Worm (Caenorhabditis elegans) whole organism, L1 larva: ENCODE results near the gene faah-4.

Experiments
- ceh-88 ChIP-seq: fragments of 200-800 bp; sonication (Bioruptor generic); IDR thresholded peaks from 2 replicates; pipeline ENCODE4 v1.3.6; 2022; ENCODE audit warnings: missing genetic modification characterization, missing compliant biosample characterization
- fkh-10 ChIP-seq: sonication (generic microtip); optimal IDR thresholded peaks from 2 replicates; lab custom pipeline; 2017; ENCODE audit warnings: missing biosample characterization, missing genetic modification reagents, missing genetic modification characterization
- nhr-11 ChIP-seq: fragments of 150-350 bp; optimal IDR thresholded peaks from 2 replicates; lab custom pipeline; 2014; ENCODE audit warnings: missing biosample characterization, missing genetic modification characterization
- nhr-12 ChIP-seq: sonication (generic microtip); optimal IDR thresholded peaks from 2 replicates; lab custom pipeline; 2017; ENCODE audit warnings: missing biosample characterization, missing genetic modification characterization
- skn-1 ChIP-seq: fragments of 150-350 bp; optimal IDR thresholded peaks from 2 replicates; lab custom pipeline; 2014; ENCODE audit warnings: missing biosample characterization, missing genetic modification characterization
- tbx-2 ChIP-seq: sonication (generic microtip); optimal IDR thresholded peaks from 2 replicates; lab custom pipeline; 2016; ENCODE audit warnings: missing genetic modification characterization, missing compliant biosample characterization
- unc-130 ChIP-seq: fragments of 150-350 bp; optimal IDR thresholded peaks from 2 replicates; lab custom pipeline; 2017; ENCODE audit warnings: missing biosample characterization, missing genetic modification characterization, inconsistent platforms

ce11 chrIII:11861123-11861522 lies 48.6 kb downstream of the faah-4 start:
- no peak for TF ChIP-seq skn-1 (tag; lab: Kevin White, UChicago)
- TF ChIP-seq unc-130 (tag; lab: Kevin White, UChicago) = no peak
- no peak for TF ChIP-seq nhr-11 (tag; lab: Kevin White, UChicago)
- TF ChIP-seq nhr-12 (tag; lab: Kevin White, UChicago) = no peak
- TF ChIP-seq ceh-88 = no peak
- TF ChIP-seq tbx-2 = no peak
- no peak for TF ChIP-seq fkh-10
